Fruit fly (Drosophila melanogaster): ENCODE data around the gene CG4995.

Gene CG4995

DNA sequence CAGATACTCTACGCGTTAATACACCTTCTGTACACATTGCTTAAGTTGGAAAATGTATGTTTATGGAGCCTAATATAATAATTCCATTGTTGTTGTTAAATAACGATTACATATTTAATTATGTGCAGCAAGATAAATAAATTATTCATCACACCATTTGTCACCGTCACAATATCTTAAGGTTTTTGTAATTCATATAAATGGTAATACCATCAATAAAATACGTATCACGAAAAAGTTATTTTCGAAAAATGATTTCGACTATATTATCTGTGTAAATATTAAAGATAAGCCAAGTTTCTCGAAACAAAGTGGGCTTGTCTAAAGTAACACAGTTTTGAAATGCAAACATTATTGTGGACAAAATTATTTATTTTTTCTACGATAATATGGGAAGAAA is at the start of gene CG4995:
TSS of gene CG4995 (plus strand) at position 301 of the 400 bp plus-strand sequence.
- TF ChIP-seq usp (GFP tag; optimal IDR thresholded peaks at IDR 0.05) (no peak), psq (optimal IDR thresholded peaks at IDR 0.05) (no peak), Dll (optimal IDR thresholded peaks at IDR 0.05) (no peak), pan (optimal IDR thresholded peaks at IDR 0.05) (no peak), CG8478 (optimal IDR thresholded peaks at IDR 0.05) (no peak), EcR (GFP tag; optimal IDR thresholded peaks at IDR 0.05) (no peak)

dm6 chr2L:10276436-10276835 is 45.8 kb upstream of the CG4995 start:
- TF ChIP-seq CG8478 (optimal IDR thresholded peaks at IDR 0.05): no peak
- no peak for TF ChIP-seq Dll (optimal IDR thresholded peaks at IDR 0.05)

dm6 chr2L:10276846-10277245 is 45.4 kb upstream of the CG4995 start:
- TF ChIP-seq usp (GFP tag; optimal IDR thresholded peaks at IDR 0.05): no peak
- TF ChIP-seq psq (optimal IDR thresholded peaks at IDR 0.05): no peak
- TF ChIP-seq EcR (GFP tag; optimal IDR thresholded peaks at IDR 0.05): no peak
- no peak for TF ChIP-seq pan (optimal IDR thresholded peaks at IDR 0.05)
- no peak for TF ChIP-seq Dll (optimal IDR thresholded peaks at IDR 0.05)
- TF ChIP-seq CG8478 (optimal IDR thresholded peaks at IDR 0.05): no peak

- TF ChIP-seq CG8478 (optimal IDR thresholded peaks at IDR 0.05) (no peak), pan (optimal IDR thresholded peaks at IDR 0.05) (no peak), psq (optimal IDR thresholded peaks at IDR 0.05) (no peak), usp (GFP tag; optimal IDR thresholded peaks at IDR 0.05) (no peak), Dll (optimal IDR thresholded peaks at IDR 0.05) (no peak), EcR (GFP tag; optimal IDR thresholded peaks at IDR 0.05) (no peak)
These were observed 44.9 kb upstream of the CG4995 start for dm6 chr2L:10277362-10277761.

dm6 chr2L:10278658-10279057 is 43.6 kb upstream of the CG4995 start, which contains the start of gene Utx:
Gene Utx, minus strand, starts transcription at chr2L:10278811.
- TF ChIP-seq pan (optimal IDR thresholded peaks at IDR 0.05) (no peak), Dll (optimal IDR thresholded peaks at IDR 0.05) (no peak), CG8478 (optimal IDR thresholded peaks at IDR 0.05) (no peak), EcR (GFP tag; optimal IDR thresholded peaks at IDR 0.05) (no peak), psq (optimal IDR thresholded peaks at IDR 0.05) (no peak), usp (GFP tag; optimal IDR thresholded peaks at IDR 0.05) (no peak)

dm6 chr2L:10280772-10281171 is 41.5 kb upstream of the CG4995 start, which contains the start of gene CG34043:
Gene CG34043, minus strand, starts transcription at chr2L:10280872.
- TF ChIP-seq usp (GFP tag; optimal IDR thresholded peaks at IDR 0.05) (no peak), CG8478 (optimal IDR thresholded peaks at IDR 0.05) (no peak), EcR (GFP tag; optimal IDR thresholded peaks at IDR 0.05) (no peak), pan (optimal IDR thresholded peaks at IDR 0.05) (no peak), Dll (optimal IDR thresholded peaks at IDR 0.05) (no peak), psq (optimal IDR thresholded peaks at IDR 0.05) (no peak)

dm6 chr2L:10291276-10291675 is 31.0 kb upstream of the CG4995 start:
- TF ChIP-seq pan (optimal IDR thresholded peaks at IDR 0.05) (no peak), usp (GFP tag; optimal IDR thresholded peaks at IDR 0.05) (no peak), CG8478 (optimal IDR thresholded peaks at IDR 0.05) (no peak), psq (optimal IDR thresholded peaks at IDR 0.05) (no peak), EcR (GFP tag; optimal IDR thresholded peaks at IDR 0.05) (no peak), Dll (optimal IDR thresholded peaks at IDR 0.05) (no peak)

- TF ChIP-seq Dll (optimal IDR thresholded peaks at IDR 0.05): no peak
- no peak for TF ChIP-seq pan (optimal IDR thresholded peaks at IDR 0.05)
- TF ChIP-seq EcR (GFP tag; optimal IDR thresholded peaks at IDR 0.05): no peak
- TF ChIP-seq CG8478 (optimal IDR thresholded peaks at IDR 0.05): no peak
- no peak for TF ChIP-seq usp (GFP tag; optimal IDR thresholded peaks at IDR 0.05)
- no peak for TF ChIP-seq psq (optimal IDR thresholded peaks at IDR 0.05)
These were observed 30.2 kb upstream of the CG4995 start, which contains the start of gene Ufd4 for dm6 chr2L:10292066-10292560. Gene Ufd4, minus strand, starts transcription at chr2L:10292365.

dm6 chr2L:10294798-10295669 is 27.2 kb upstream of the CG4995 start, which contains the start of gene Hand:
Gene Hand, minus strand, starts transcription at chr2L:10295385.
- TF ChIP-seq Dll (optimal IDR thresholded peaks at IDR 0.05): no peak
- no peak for TF ChIP-seq EcR (GFP tag; optimal IDR thresholded peaks at IDR 0.05)
- no peak for TF ChIP-seq CG8478 (optimal IDR thresholded peaks at IDR 0.05)
- TF ChIP-seq pan (optimal IDR thresholded peaks at IDR 0.05): no peak
- TF ChIP-seq usp (GFP tag; optimal IDR thresholded peaks at IDR 0.05): no peak
- no peak for TF ChIP-seq psq (optimal IDR thresholded peaks at IDR 0.05)

dm6 chr2L:10298306-10298705 is 24.0 kb upstream of the CG4995 start:
- no peak for TF ChIP-seq pan (optimal IDR thresholded peaks at IDR 0.05)
- TF ChIP-seq Dll (optimal IDR thresholded peaks at IDR 0.05): no peak
- no peak for TF ChIP-seq usp (GFP tag; optimal IDR thresholded peaks at IDR 0.05)
- TF ChIP-seq EcR (GFP tag; optimal IDR thresholded peaks at IDR 0.05): no peak
- no peak for TF ChIP-seq CG8478 (optimal IDR thresholded peaks at IDR 0.05)
- no peak for TF ChIP-seq psq (optimal IDR thresholded peaks at IDR 0.05)

- TF ChIP-seq CG8478 (optimal IDR thresholded peaks at IDR 0.05): no peak
- no peak for TF ChIP-seq psq (optimal IDR thresholded peaks at IDR 0.05)
- no peak for TF ChIP-seq EcR (GFP tag; optimal IDR thresholded peaks at IDR 0.05)
- TF ChIP-seq Dll (optimal IDR thresholded peaks at IDR 0.05): no peak
- no peak for TF ChIP-seq usp (GFP tag; optimal IDR thresholded peaks at IDR 0.05)
- no peak for TF ChIP-seq pan (optimal IDR thresholded peaks at IDR 0.05)
These were observed 23.0 kb upstream of the CG4995 start for dm6 chr2L:10299077-10299809.

DNA sequence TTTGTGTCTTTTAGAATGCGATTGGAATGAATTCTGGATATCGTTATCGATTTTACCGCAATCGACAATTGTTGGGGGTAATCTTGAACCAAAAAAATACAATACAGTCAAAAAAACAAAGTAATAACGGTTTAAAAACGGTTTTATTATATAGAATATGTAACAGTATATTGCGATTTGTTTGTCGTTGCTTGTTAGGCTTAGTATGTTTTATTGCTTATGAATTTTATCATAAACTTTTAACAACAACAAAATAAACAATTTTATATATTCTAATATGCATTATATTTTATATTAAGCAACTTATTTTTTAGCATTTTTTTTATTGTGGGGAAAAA is 22.5 kb upstream of the CG4995 start, which contains the start of gene CYLD:
TSS of gene CYLD (minus strand) at position 38 of the 338 bp plus-strand sequence.
- TF ChIP-seq psq (optimal IDR thresholded peaks at IDR 0.05) (no peak), pan (optimal IDR thresholded peaks at IDR 0.05) (no peak), EcR (GFP tag; optimal IDR thresholded peaks at IDR 0.05) (no peak), Dll (optimal IDR thresholded peaks at IDR 0.05) (no peak), usp (GFP tag; optimal IDR thresholded peaks at IDR 0.05) (no peak), CG8478 (optimal IDR thresholded peaks at IDR 0.05) (no peak)
